Fruit fly (Drosophila melanogaster) whole organism, larva: ENCODE measurements around the gene Hex-t2.

Experiments
- noc ChIP-seq: fragments of 200-800 bp; sonication (Bioruptor generic); optimal IDR thresholded peaks from 3 replicates; lab custom pipeline; 2019; ENCODE audit warnings: missing biosample characterization, mild to moderate bottlenecking, missing genetic modification characterization, moderate library complexity

Gene Hex-t2

dm6 chr3R:26443875-26444511, 6.5 kb upstream of the Hex-t2 start:
- TF ChIP-seq noc (tag; lab: Kevin White, UChicago), result no peak

dm6 chr3R:26448779-26449178, 1.7 kb upstream of the Hex-t2 start, which contains the start of gene Hex-t1:
TSS of gene Hex-t1 (plus strand) at chr3R:26449079.
- TF ChIP-seq noc (tag; lab: Kevin White, UChicago), result no peak

dm6 chr3R:26452345-26452744, 1.9 kb downstream of the Hex-t2 start, which contains the start of gene CG5447:
TSS of gene CG5447 (plus strand) at chr3R:26452534.
- TF ChIP-seq noc (tag; lab: Kevin White, UChicago), result no peak

- TF ChIP-seq noc (tag; lab: Kevin White, UChicago), result no peak
Measured at dm6 chr3R:26454494-26454893, 4.0 kb downstream of the Hex-t2 start, which contains the start of gene CG43117. TSS of gene CG43117 (plus strand) at chr3R:26454794.

dm6 chr3R:26455838-26456237, 5.4 kb downstream of the Hex-t2 start, which contains the start of gene Pdf:
TSS of gene Pdf (minus strand) at chr3R:26456141.
- no peak for TF ChIP-seq noc (tag; lab: Kevin White, UChicago)

dm6 chr3R:26456577-26456976, 6.1 kb downstream of the Hex-t2 start, which contains the start of gene CG14237:
TSS of gene CG14237 (plus strand) at chr3R:26456877.
- no peak for TF ChIP-seq noc (tag; lab: Kevin White, UChicago)

dm6 chr3R:26457949-26458348, 7.5 kb downstream of the Hex-t2 start, which contains the start of gene CG14238:
TSS of gene CG14238 (plus strand) at chr3R:26458249.
- no peak for TF ChIP-seq noc (tag; lab: Kevin White, UChicago)

dm6 chr3R:26461226-26461805, 10.8 kb downstream of the Hex-t2 start, which contains the start of gene CG5455:
TSS of gene CG5455 (plus strand) at chr3R:26461527.
- peak; percentile 64 for TF ChIP-seq noc (tag; lab: Kevin White, UChicago)

dm6 chr3R:26462173-26462959, 11.9 kb downstream of the Hex-t2 start:
- TF ChIP-seq noc (tag; lab: Kevin White, UChicago), result no peak

- no peak for TF ChIP-seq noc (tag; lab: Kevin White, UChicago)
Measured at dm6 chr3R:26463146-26463545, 12.7 kb downstream of the Hex-t2 start.

- no peak for TF ChIP-seq noc (tag; lab: Kevin White, UChicago)
Measured at dm6 chr3R:26463558-26463957, 13.1 kb downstream of the Hex-t2 start.

- no peak for TF ChIP-seq noc (tag; lab: Kevin White, UChicago)
Measured at dm6 chr3R:26464370-26464769, 13.9 kb downstream of the Hex-t2 start.

- no peak for TF ChIP-seq noc (tag; lab: Kevin White, UChicago)
Measured at dm6 chr3R:26465121-26465520, 14.7 kb downstream of the Hex-t2 start.

dm6 chr3R:26478040-26478439, 27.6 kb downstream of the Hex-t2 start:
- TF ChIP-seq noc (tag; lab: Kevin White, UChicago), result no peak

dm6 chr3R:26478644-26479043, 28.2 kb downstream of the Hex-t2 start:
- no peak for TF ChIP-seq noc (tag; lab: Kevin White, UChicago)

dm6 chr3R:26479208-26479607, 28.7 kb downstream of the Hex-t2 start:
- no peak for TF ChIP-seq noc (tag; lab: Kevin White, UChicago)
